Worm (Caenorhabditis elegans) whole organism, midembryonic: ENCODE results near the gene dlat-1.

Experiments
- T22C8.4 ChIP-seq: fragments of 200-800 bp; sonication (Bioruptor generic); IDR thresholded peaks from 2 replicates; pipeline ENCODE4 v1.3.6; 2022; ENCODE audit warnings: missing genetic modification characterization, missing compliant biosample characterization
- flt-1 ChIP-seq: fragments of 200-800 bp; sonication (Bioruptor generic); IDR thresholded peaks from 2 replicates; pipeline ENCODE4 v1.3.6; 2022; ENCODE audit warnings: missing genetic modification characterization, missing compliant biosample characterization
- klf-2 ChIP-seq: fragments of 200-800 bp; sonication (Bioruptor generic); conservative IDR thresholded peaks from 2 replicates; pipeline ENCODE4 v1.3.6; 2022; ENCODE audit warnings: missing genetic modification reagents, missing genetic modification characterization, missing compliant biosample characterization
- med-1 ChIP-seq: sonication (generic microtip); optimal IDR thresholded peaks from 2 replicates; lab custom pipeline; 2017; ENCODE audit warnings: missing genetic modification characterization, mild to moderate bottlenecking, missing compliant biosample characterization, antibody characterized with exemption, missing genetic modification reagents; ENCODE audit not compliant: insufficient read depth
- tab-1 ChIP-seq: fragments of 200-800 bp; sonication (Bioruptor generic); IDR thresholded peaks from 2 replicates; pipeline ENCODE4 v1.3.6; 2022; ENCODE audit warnings: missing genetic modification characterization, missing compliant biosample characterization
- ztf-23 ChIP-seq: fragments of 200-800 bp; sonication (Bioruptor generic); IDR thresholded peaks from 2 replicates; pipeline ENCODE4 v1.3.6; 2022; ENCODE audit warnings: missing genetic modification reagents, missing genetic modification characterization, missing compliant biosample characterization
- ztf-29 ChIP-seq: fragments of 200-800 bp; sonication (Bioruptor generic); IDR thresholded peaks from 2 replicates; pipeline ENCODE4 v1.3.6; 2022; ENCODE audit warnings: missing genetic modification reagents, missing genetic modification characterization, missing compliant biosample characterization

- TF ChIP-seq ztf-29: no peak
- no peak for TF ChIP-seq ztf-23 (GFP tag; lab: Robert Waterston, UW)
- no peak for TF ChIP-seq flt-1 (GFP tag; lab: Robert Waterston, UW)
- no peak for TF ChIP-seq klf-2 (GFP tag; lab: Robert Waterston, UW)
- TF ChIP-seq tab-1 (GFP tag; lab: Robert Waterston, UW): no peak
- no peak for TF ChIP-seq T22C8.4 (GFP tag; lab: Robert Waterston, UW)
- no peak for TF ChIP-seq med-1 (GFP tag; lab: Kevin White, UChicago)
These were observed 33.1 kb downstream of the dlat-1 start for ce11 chrV:14414032-14414431.
